Fruit fly (Drosophila melanogaster): ENCODE results near the gene fig.

fig gene

dm6 chr3R:29775755-29776686 lies 4.2 kb downstream of the fig start:
- TF ChIP-seq Eip93F (GFP tag; optimal IDR thresholded peaks at IDR 0.05) = peak; percentile 70
- peak; percentile 6 for TF ChIP-seq Met (GFP tag; optimal IDR thresholded peaks at IDR 0.05)
- TF ChIP-seq lz (GFP tag; optimal IDR thresholded peaks at IDR 0.05) = peak; percentile 10
- peak; percentile 87 for TF ChIP-seq svp (GFP tag)
- TF ChIP-seq esn (GFP tag; optimal IDR thresholded peaks at IDR 0.05) = peak; percentile 29
- peak; percentile 5 for TF ChIP-seq spab (GFP tag; optimal IDR thresholded peaks at IDR 0.05)
- peak; percentile 83 for TF ChIP-seq Eip78C (GFP tag)
- peak; percentile 8 for TF ChIP-seq Eip75B (GFP tag; optimal IDR thresholded peaks at IDR 0.05)
- TF ChIP-seq CG6854 (GFP tag; optimal IDR thresholded peaks at IDR 0.05) = peak; percentile 26
- no peak for TF ChIP-seq fkh (GFP tag; optimal IDR thresholded peaks at IDR 0.05)
- peak; percentile 42 for TF ChIP-seq topi (GFP tag; optimal IDR thresholded peaks at IDR 0.05)
- peak; percentile 31 for TF ChIP-seq CG3919 (GFP tag; optimal IDR thresholded peaks at IDR 0.05)
- no peak for TF ChIP-seq dsx (GFP tag; optimal IDR thresholded peaks at IDR 0.05; ENCODE audit: poor library complexity, severe bottlenecking)
- no peak for TF ChIP-seq Ets21C (GFP tag; optimal IDR thresholded peaks at IDR 0.05)
- peak; percentile 25 for TF ChIP-seq cyc (GFP tag; optimal IDR thresholded peaks at IDR 0.05)

dm6 chr3R:29774360-29775193 lies 5.7 kb downstream of the fig start:
- TF ChIP-seq svp (GFP tag) (peak; percentile 54), CG6163 (GFP tag; IDR thresholded peaks at IDR 0.05) (peak; percentile 54), CG16779 (tag; optimal IDR thresholded peaks at IDR 0.05) (peak; percentile 37), salr (GFP tag; optimal IDR thresholded peaks at IDR 0.05) (no peak), CG15336 (GFP tag; IDR thresholded peaks at IDR 0.05) (peak; percentile 67; the same call in 1 of the 2 replicates), spab (GFP tag; optimal IDR thresholded peaks at IDR 0.05) (no peak), achi (GFP tag; optimal IDR thresholded peaks at IDR 0.05) (peak; percentile 66), Eip78C (GFP tag) (peak; percentile 71), CG10669 (GFP tag; optimal IDR thresholded peaks at IDR 0.05) (no peak), vri (GFP tag; optimal IDR thresholded peaks at IDR 0.05) (peak; percentile 58), CG9139 (GFP tag; optimal IDR thresholded peaks at IDR 0.05) (peak; percentile 4), fkh (GFP tag; optimal IDR thresholded peaks at IDR 0.05) (peak; percentile 92), dsx (GFP tag; optimal IDR thresholded peaks at IDR 0.05; ENCODE audit: poor library complexity, severe bottlenecking) (peak; percentile 61), CG6854 (GFP tag; optimal IDR thresholded peaks at IDR 0.05) (peak; percentile 61), ss (GFP tag; optimal IDR thresholded peaks at IDR 0.05) (no peak), Eip93F (GFP tag; optimal IDR thresholded peaks at IDR 0.05) (peak; percentile 62)

- no peak for TF ChIP-seq Eip93F (GFP tag; optimal IDR thresholded peaks at IDR 0.05)
- peak; percentile 87 for TF ChIP-seq pdm3 (GFP tag; optimal IDR thresholded peaks at IDR 0.05)
- peak; percentile 66 for TF ChIP-seq spab (GFP tag; optimal IDR thresholded peaks at IDR 0.05)
- TF ChIP-seq CG8319 (GFP tag; optimal IDR thresholded peaks at IDR 0.05) = peak; percentile 16
- TF ChIP-seq CG7368 (GFP tag; optimal IDR thresholded peaks at IDR 0.05) = peak; percentile 64
- TF ChIP-seq OdsH (GFP tag; optimal IDR thresholded peaks at IDR 0.05) = peak; percentile 87
- TF ChIP-seq fd59A (GFP tag; optimal IDR thresholded peaks at IDR 0.05) = peak; percentile 79
- TF ChIP-seq topi (GFP tag; optimal IDR thresholded peaks at IDR 0.05) = peak; percentile 81
- TF ChIP-seq svp (GFP tag) = peak; percentile 84
- no peak for TF ChIP-seq CG6854 (GFP tag; optimal IDR thresholded peaks at IDR 0.05)
- TF ChIP-seq Met (GFP tag; optimal IDR thresholded peaks at IDR 0.05) = peak; percentile 61
- peak; percentile 81 for TF ChIP-seq CG15336 (GFP tag; IDR thresholded peaks at IDR 0.05)
- peak; percentile 80 for TF ChIP-seq CG10669 (GFP tag; optimal IDR thresholded peaks at IDR 0.05)
- TF ChIP-seq lz (GFP tag; optimal IDR thresholded peaks at IDR 0.05) = peak; percentile 76
- TF ChIP-seq CG4318 (GFP tag; optimal IDR thresholded peaks at IDR 0.05) = peak; percentile 70
- TF ChIP-seq Eip78C (GFP tag) = peak; percentile 95
- TF ChIP-seq ss (GFP tag; optimal IDR thresholded peaks at IDR 0.05) = peak; percentile 67 to 86
- peak; percentile 60 to 75 for TF ChIP-seq salr (GFP tag; optimal IDR thresholded peaks at IDR 0.05)
- TF ChIP-seq CG6808 (GFP tag; optimal IDR thresholded peaks at IDR 0.05) = peak; percentile 73
- peak; percentile 86 for TF ChIP-seq Hr39 (GFP tag; optimal IDR thresholded peaks at IDR 0.05)
- TF ChIP-seq Eip75B (GFP tag; optimal IDR thresholded peaks at IDR 0.05) = peak; percentile 68
- no peak for TF ChIP-seq CG16779 (tag; optimal IDR thresholded peaks at IDR 0.05)
- TF ChIP-seq CG8632 (GFP tag; optimal IDR thresholded peaks at IDR 0.05) = peak; percentile 74
- TF ChIP-seq acj6 (GFP tag; optimal IDR thresholded peaks at IDR 0.05) = peak; percentile 81
- TF ChIP-seq Lpt (GFP tag; optimal IDR thresholded peaks at IDR 0.05) = peak; percentile 58
- TF ChIP-seq CG9139 (GFP tag; optimal IDR thresholded peaks at IDR 0.05) = peak; percentile 59
- peak; percentile 72 for TF ChIP-seq dac (GFP tag; optimal IDR thresholded peaks at IDR 0.05)
- peak; percentile 55 for TF ChIP-seq Ets21C (GFP tag; optimal IDR thresholded peaks at IDR 0.05)
- peak; percentile 71 for TF ChIP-seq achi (GFP tag; optimal IDR thresholded peaks at IDR 0.05)
- no peak for TF ChIP-seq fkh (GFP tag; optimal IDR thresholded peaks at IDR 0.05)
- TF ChIP-seq eg (GFP tag; IDR thresholded peaks at IDR 0.05) = peak; percentile 75
- peak; percentile 78 for TF ChIP-seq Sox15 (GFP tag; optimal IDR thresholded peaks at IDR 0.05)
- TF ChIP-seq CG6276 (GFP tag; optimal IDR thresholded peaks at IDR 0.05) = peak; percentile 68
Observed at dm6 chr3R:29773833-29774324, 6.4 kb downstream of the fig start.

Data from whole organism, prepupa.